Fruit fly (Drosophila melanogaster) whole organism, embryonic: ENCODE measurements around the gene vers.

Experiments
- Antp ChIP-seq: fragments of 200-800 bp; sonication (Bioruptor generic); optimal IDR thresholded peaks from 3 replicates; lab custom pipeline; 2016; ENCODE audit warnings: missing biosample characterization, missing genetic modification characterization
- Atf3 ChIP-seq: fragments of 200-800 bp; sonication (Bioruptor generic); optimal IDR thresholded peaks from 3 replicates; lab custom pipeline; 2016; ENCODE audit warnings: missing biosample characterization, missing genetic modification characterization
- CG10147 ChIP-seq: fragments of 200-800 bp; sonication (Bioruptor generic); optimal IDR thresholded peaks from 2 replicates; lab custom pipeline; 2019; ENCODE audit warnings: missing biosample characterization, mild to moderate bottlenecking, missing genetic modification characterization, moderate library complexity
- CG1024 ChIP-seq: fragments of 200-800 bp; sonication (Bioruptor generic); IDR thresholded peaks from 2 replicates; pipeline ENCODE4 v1.3.6; 2022; ENCODE audit warnings: missing biosample characterization, missing genetic modification characterization
- CG12071 ChIP-seq: fragments of 200-800 bp; sonication (Bioruptor generic); optimal IDR thresholded peaks from 3 replicates; lab custom pipeline; 2018; ENCODE audit warnings: missing biosample characterization, mild to moderate bottlenecking, missing genetic modification characterization
- CG14050 ChIP-seq: fragments of 200-800 bp; sonication (Bioruptor generic); IDR thresholded peaks from 3 replicates; pipeline ENCODE4 v1.3.6; 2022; ENCODE audit warnings: missing biosample characterization, missing genetic modification characterization
- CG15269 ChIP-seq: fragments of 200-800 bp; sonication (Bioruptor generic); optimal IDR thresholded peaks from 2 replicates; lab custom pipeline; 2018; ENCODE audit warnings: missing biosample characterization, mild to moderate bottlenecking, missing genetic modification characterization, moderate library complexity
- CG16813 ChIP-seq: fragments of 200-800 bp; sonication (Bioruptor generic); IDR thresholded peaks from 3 replicates; pipeline ENCODE4 v1.3.6; 2022; ENCODE audit warnings: missing biosample characterization, missing genetic modification characterization; ENCODE audit not compliant: partially characterized antibody
- CG17912 ChIP-seq: fragments of 200-800 bp; sonication (Bioruptor generic); optimal IDR thresholded peaks from 2 replicates; lab custom pipeline; 2018; ENCODE audit warnings: missing biosample characterization, mild to moderate bottlenecking, missing genetic modification characterization
- CG2889 ChIP-seq: fragments of 200-800 bp; sonication (Bioruptor generic); IDR thresholded peaks from 3 replicates; pipeline ENCODE4 v1.3.6; 2022; ENCODE audit warnings: missing biosample characterization, missing genetic modification characterization
- CG4404 ChIP-seq: fragments of 200-800 bp; sonication (Bioruptor generic); IDR thresholded peaks from 2 replicates; pipeline ENCODE4 v1.3.6; 2022; ENCODE audit warnings: missing biosample characterization, missing genetic modification characterization
- CG6254 ChIP-seq: fragments of 200-800 bp; sonication (Bioruptor generic); optimal IDR thresholded peaks from 3 replicates; lab custom pipeline; 2017; ENCODE audit warnings: mild to moderate bottlenecking, missing biosample characterization, missing genetic modification reagents, missing genetic modification characterization
- CG6813 ChIP-seq: fragments of 200-800 bp; sonication (Bioruptor generic); optimal IDR thresholded peaks from 2 replicates; lab custom pipeline; 2017; ENCODE audit warnings: missing biosample characterization, missing genetic modification characterization, mild to moderate bottlenecking, moderate library complexity, missing genetic modification reagents
- Chrac-16 ChIP-seq: fragments of 200-800 bp; sonication (Bioruptor generic); optimal IDR thresholded peaks from 3 replicates; lab custom pipeline; 2016; ENCODE audit warnings: missing biosample characterization, missing genetic modification characterization
- D ChIP-seq, 2 experiments: fragments of 200-800 bp in 1 of 2; fragments of >200 bp in 1 of 2; sonication (Bioruptor generic) in 1 of 2; optimal IDR thresholded peaks; 2 replicates in 1 of 2; 3 replicates in 1 of 2; lab custom pipeline; 2017; ENCODE audit warnings: mild to moderate bottlenecking in 1 of 2, missing biosample characterization in 1 of 2, missing genetic modification characterization in 1 of 2, missing genetic modification reagents in 1 of 2
- Dek ChIP-seq: fragments of 200-800 bp; sonication (Bioruptor generic); optimal IDR thresholded peaks from 3 replicates; lab custom pipeline; 2019; ENCODE audit warnings: missing biosample characterization, mild to moderate bottlenecking, missing genetic modification characterization, moderate library complexity
- Doc2 ChIP-seq: fragments of 200-800 bp; sonication (Bioruptor generic); IDR thresholded peaks from 2 replicates; pipeline ENCODE4 v1.3.6; 2022; ENCODE audit warnings: missing biosample characterization, missing genetic modification characterization
- Eip74EF ChIP-seq, 2 experiments: fragments of 200-800 bp in 1 of 2; fragments of >200 bp in 1 of 2; sonication (Bioruptor generic) in 1 of 2; optimal IDR thresholded peaks; 2 replicates each; lab custom pipeline; 2017 to 2019; ENCODE audit warnings: missing biosample characterization in 2 of 2, missing genetic modification characterization in 2 of 2, mild to moderate bottlenecking in 1 of 2, moderate library complexity in 1 of 2
- HmgD ChIP-seq: fragments of 200-800 bp; sonication (Bioruptor generic); optimal IDR thresholded peaks from 3 replicates; lab custom pipeline; 2016; ENCODE audit warnings: missing biosample characterization, missing genetic modification characterization
- Hr78 ChIP-seq, 2 experiments: fragments of 200-800 bp in 1 of 2; fragments of >200 bp in 1 of 2; sonication (Bioruptor generic) in 1 of 2; optimal IDR thresholded peaks; 2 replicates each; lab custom pipeline; 2017 to 2019; ENCODE audit warnings: missing biosample characterization in 2 of 2, missing genetic modification characterization in 2 of 2, mild to moderate bottlenecking in 1 of 2, moderate library complexity in 1 of 2
- Hsf ChIP-seq: fragments of 200-800 bp; sonication (Bioruptor generic); optimal IDR thresholded peaks from 3 replicates; lab custom pipeline; 2016; ENCODE audit warnings: missing biosample characterization, missing genetic modification characterization
- Oaz ChIP-seq: fragments of 200-800 bp; sonication (Bioruptor generic); IDR thresholded peaks from 2 replicates; pipeline ENCODE4 v1.3.6; 2022; ENCODE audit warnings: missing biosample characterization, missing genetic modification characterization
- Sry-β ChIP-seq: fragments of 200-800 bp; sonication (Bioruptor generic); optimal IDR thresholded peaks from 2 replicates; lab custom pipeline; 2018; ENCODE audit warnings: missing biosample characterization, mild to moderate bottlenecking, missing genetic modification characterization, moderate library complexity
- Ssrp ChIP-seq: fragments of 200-800 bp; sonication (Bioruptor generic); optimal IDR thresholded peaks from 2 replicates; lab custom pipeline; 2018; ENCODE audit warnings: missing biosample characterization, mild to moderate bottlenecking, missing genetic modification characterization, moderate library complexity
- ac ChIP-seq: fragments of 200-800 bp; sonication (Bioruptor generic); optimal IDR thresholded peaks from 3 replicates; lab custom pipeline; 2017; ENCODE audit warnings: missing biosample characterization, mild to moderate bottlenecking, missing genetic modification characterization
- bab2 ChIP-seq: fragments of 200-800 bp; sonication (Bioruptor generic); optimal IDR thresholded peaks from 2 replicates; lab custom pipeline; 2016; ENCODE audit warnings: missing biosample characterization, missing genetic modification characterization
- cad ChIP-seq: fragments of >200 bp; optimal IDR thresholded peaks from 2 replicates; lab custom pipeline; 2017; ENCODE audit warnings: missing biosample characterization, missing genetic modification characterization
- chn ChIP-seq: fragments of 200-800 bp; sonication (Bioruptor generic); optimal IDR thresholded peaks from 2 replicates; lab custom pipeline; 2016; ENCODE audit warnings: missing biosample characterization, missing genetic modification characterization
- crc ChIP-seq: fragments of 200-800 bp; sonication (Bioruptor generic); optimal IDR thresholded peaks from 2 replicates; lab custom pipeline; 2016; ENCODE audit warnings: missing biosample characterization, missing genetic modification characterization
- crol ChIP-seq: fragments of 200-800 bp; sonication (Bioruptor generic); IDR thresholded peaks from 2 replicates; pipeline ENCODE4 v1.3.6; 2022; ENCODE audit warnings: missing biosample characterization, missing genetic modification characterization
- eyg ChIP-seq: fragments of 200-800 bp; sonication (Bioruptor generic); optimal IDR thresholded peaks from 3 replicates; lab custom pipeline; 2016; ENCODE audit warnings: missing biosample characterization, missing genetic modification characterization
- gce ChIP-seq: fragments of 200-800 bp; sonication (Bioruptor generic); IDR thresholded peaks from 3 replicates; pipeline ENCODE4 v1.3.6; 2022; ENCODE audit warnings: missing biosample characterization, missing genetic modification characterization
- grn ChIP-seq: fragments of 200-800 bp; sonication (Bioruptor generic); optimal IDR thresholded peaks from 3 replicates; lab custom pipeline; 2017; ENCODE audit warnings: missing biosample characterization, missing genetic modification characterization
- gt ChIP-seq: fragments of 200-800 bp; sonication (Bioruptor generic); IDR thresholded peaks from 2 replicates; pipeline ENCODE4 v1.3.6; 2022; ENCODE audit warnings: missing biosample characterization, missing genetic modification characterization
- jigr1 ChIP-seq: fragments of 200-800 bp; sonication (Bioruptor generic); IDR thresholded peaks from 3 replicates; pipeline ENCODE4 v1.3.6; 2022; ENCODE audit warnings: missing biosample characterization, missing genetic modification characterization
- kah ChIP-seq: fragments of 200-800 bp; sonication (Bioruptor generic); optimal IDR thresholded peaks from 2 replicates; lab custom pipeline; 2018; ENCODE audit warnings: missing biosample characterization, mild to moderate bottlenecking, missing genetic modification characterization
- kni ChIP-seq: fragments of 200-800 bp; sonication (Bioruptor generic); optimal IDR thresholded peaks from 3 replicates; lab custom pipeline; 2017; ENCODE audit warnings: mild to moderate bottlenecking, missing biosample characterization, missing genetic modification reagents, missing genetic modification characterization
- nau ChIP-seq: fragments of 200-800 bp; sonication (Bioruptor generic); optimal IDR thresholded peaks from 3 replicates; lab custom pipeline; 2017; ENCODE audit warnings: missing biosample characterization, mild to moderate bottlenecking, missing genetic modification characterization, missing genetic modification reagents
- pita ChIP-seq: fragments of 200-800 bp; sonication (Bioruptor generic); optimal IDR thresholded peaks from 2 replicates; lab custom pipeline; 2017; ENCODE audit warnings: missing biosample characterization, mild to moderate bottlenecking, missing genetic modification characterization
- pnt ChIP-seq: fragments of 200-800 bp; sonication (Bioruptor generic); optimal IDR thresholded peaks from 3 replicates; lab custom pipeline; 2016; ENCODE audit warnings: missing biosample characterization, missing genetic modification characterization
- psq ChIP-seq: fragments of 200-800 bp; sonication (Bioruptor generic); optimal IDR thresholded peaks from 2 replicates; lab custom pipeline; 2017; ENCODE audit warnings: missing biosample characterization, missing genetic modification characterization
- row ChIP-seq: fragments of 200-800 bp; sonication (Bioruptor generic); IDR thresholded peaks from 3 replicates; pipeline ENCODE4 v1.3.6; 2022; ENCODE audit warnings: missing biosample characterization, missing genetic modification characterization
- sens-2 ChIP-seq: fragments of 200-800 bp; sonication (Bioruptor generic); IDR thresholded peaks from 2 replicates; pipeline ENCODE4 v1.3.6; 2022; ENCODE audit warnings: missing biosample characterization, missing genetic modification characterization
- shn ChIP-seq: fragments of 200-800 bp; sonication (Bioruptor generic); optimal IDR thresholded peaks from 3 replicates; lab custom pipeline; 2016; ENCODE audit warnings: missing biosample characterization, missing genetic modification characterization
- toy ChIP-seq: fragments of 200-800 bp; sonication (Bioruptor generic); IDR thresholded peaks from 2 replicates; pipeline ENCODE4 v1.3.6; 2022; ENCODE audit warnings: missing biosample characterization, missing genetic modification characterization
- twi ChIP-seq: fragments of 200-800 bp; optimal IDR thresholded peaks from 2 replicates; lab custom pipeline; 2019; ENCODE audit warnings: missing biosample characterization, mild to moderate bottlenecking, missing genetic modification characterization, moderate library complexity
- tx ChIP-seq: fragments of 200-800 bp; sonication (Bioruptor generic); optimal IDR thresholded peaks from 2 replicates; lab custom pipeline; 2016; ENCODE audit warnings: missing biosample characterization, missing genetic modification characterization
- zen2 ChIP-seq: fragments of 200-800 bp; sonication (Bioruptor generic); IDR thresholded peaks from 3 replicates; pipeline ENCODE4 v1.3.6; 2022; ENCODE audit warnings: missing biosample characterization, missing genetic modification characterization; ENCODE audit not compliant: partially characterized antibody

vers gene

dm6 chr3L:12111081-12111958 is 4.6 kb upstream of the vers start (continued):
- TF ChIP-seq ac = no peak
- TF ChIP-seq kni (GFP tag; lab: Kevin White, UChicago) = peak; percentile 87
- peak; percentile 46 for TF ChIP-seq psq (GFP tag; lab: Kevin White, UChicago)
- no peak for TF ChIP-seq Sry-β
- no peak for TF ChIP-seq pnt (GFP tag; lab: Kevin White, UChicago)
- no peak for TF ChIP-seq CG17912
- TF ChIP-seq HmgD (GFP tag; lab: Kevin White, UChicago) = no peak
- peak in 1 of 2 experiments; percentile 77 for TF ChIP-seq Hr78 (GFP tag; optimal IDR thresholded peaks at IDR 0.05; lab: Kevin White, UChicago)
- peak; percentile 54 for TF ChIP-seq bab2 (GFP tag; lab: Kevin White, UChicago)
- no peak for TF ChIP-seq eyg (GFP tag; lab: Kevin White, UChicago)
- TF ChIP-seq CG2889 (GFP tag; lab: Robert Waterston, UW) = peak; percentile 51; the same call in 1 of the 3 replicates
- TF ChIP-seq Oaz (GFP tag; lab: Robert Waterston, UW) = no peak
- TF ChIP-seq pita = no peak
- TF ChIP-seq Eip74EF (GFP tag; optimal IDR thresholded peaks at IDR 0.05; lab: Kevin White, UChicago) = peak in 1 of 2 experiments; percentile 82
- no peak for TF ChIP-seq crol (GFP tag; lab: Robert Waterston, UW)
- TF ChIP-seq cad (GFP tag; lab: Kevin White, UChicago) = no peak
- peak; percentile 71 for TF ChIP-seq CG6254 (GFP tag; lab: Kevin White, UChicago)
- TF ChIP-seq crc (GFP tag; lab: Kevin White, UChicago) = no peak
- TF ChIP-seq Hsf (GFP tag; lab: Kevin White, UChicago) = peak; percentile 49
- TF ChIP-seq kah (GFP tag; lab: Kevin White, UChicago) = peak; percentile 59
- peak; percentile 33 for TF ChIP-seq shn (GFP tag; lab: Kevin White, UChicago)
- TF ChIP-seq jigr1 (GFP tag; lab: Robert Waterston, UW) = no peak; the same call in 2 of the 3 replicates
- TF ChIP-seq D (optimal IDR thresholded peaks at IDR 0.05; lab: Kevin White, UChicago) = no peak
- peak; percentile 79 for TF ChIP-seq D (GFP tag; optimal IDR thresholded peaks at IDR 0.05; lab: Kevin White, UChicago)
- TF ChIP-seq Doc2 (GFP tag; lab: Robert Waterston, UW) = no peak
- TF ChIP-seq tx (GFP tag; lab: Kevin White, UChicago) = no peak
- peak; percentile 66 for TF ChIP-seq Dek (tag; lab: Kevin White, UChicago)
- TF ChIP-seq Atf3 = no peak
- no peak for TF ChIP-seq gt (GFP tag; lab: Robert Waterston, UW)
- TF ChIP-seq zen2 = no peak
- TF ChIP-seq Ssrp (tag; lab: Kevin White, UChicago) = peak; percentile 93
- TF ChIP-seq grn = peak; percentile 64
- no peak for TF ChIP-seq CG1024
- TF ChIP-seq CG4404 (GFP tag; lab: Robert Waterston, UW) = no peak; the same call in 1 of the 2 replicates
- TF ChIP-seq sens-2 = no peak
- TF ChIP-seq CG6813 (GFP tag; lab: Kevin White, UChicago) = peak; percentile 54
- no peak for TF ChIP-seq Antp (GFP tag; lab: Kevin White, UChicago)
- no peak for TF ChIP-seq toy (GFP tag; lab: Robert Waterston, UW)
- no peak for TF ChIP-seq nau
- peak; percentile 88 for TF ChIP-seq twi (tag; lab: Kevin White, UChicago)
- 0 out of 3 replicates have a peak, but pooled peaks have one; percentile 23 for TF ChIP-seq CG14050
- peak; percentile 69; the same call in 2 of the 3 replicates for TF ChIP-seq gce (GFP tag; lab: Robert Waterston, UW)
- TF ChIP-seq chn (GFP tag; lab: Kevin White, UChicago) = no peak
- peak; percentile 90 for TF ChIP-seq CG15269 (tag; lab: Kevin White, UChicago)
- TF ChIP-seq row (GFP tag; lab: Robert Waterston, UW) = peak; percentile 77
- TF ChIP-seq Chrac-16 = peak; percentile 78
- peak; percentile 69 for TF ChIP-seq CG10147 (GFP tag; lab: Kevin White, UChicago)
- TF ChIP-seq CG12071 = no peak
- TF ChIP-seq CG16813 (GFP tag; lab: Robert Waterston, UW) = no peak
